Fruit fly (Drosophila melanogaster) whole organism, embryonic: ENCODE results near the gene CG6163.

ENCODE experiments used
- Abd-B ChIP-seq: fragments of 200-800 bp; sonication (Bioruptor generic); optimal IDR thresholded peaks from 2 replicates; lab custom pipeline; 2018; ENCODE audit warnings: missing biosample characterization, mild to moderate bottlenecking, missing genetic modification characterization, moderate library complexity
- Aef1 ChIP-seq: fragments of 200-800 bp; sonication (Bioruptor generic); IDR thresholded peaks from 3 replicates; pipeline ENCODE4 v1.3.6; 2022; ENCODE audit warnings: missing biosample characterization, missing genetic modification characterization
- CG10267 ChIP-seq: fragments of 200-800 bp; sonication (Bioruptor generic); optimal IDR thresholded peaks from 2 replicates; lab custom pipeline; 2018; ENCODE audit warnings: missing biosample characterization, mild to moderate bottlenecking, missing genetic modification characterization, moderate library complexity
- CG10274 ChIP-seq: fragments of 200-800 bp; sonication (Bioruptor generic); optimal IDR thresholded peaks from 3 replicates; lab custom pipeline; 2017; ENCODE audit warnings: missing biosample characterization, mild to moderate bottlenecking, missing genetic modification characterization
- CG10366 ChIP-seq: fragments of 200-800 bp; sonication (Bioruptor generic); IDR thresholded peaks from 2 replicates; pipeline ENCODE4 v1.3.6; 2022; ENCODE audit warnings: missing biosample characterization, missing genetic modification characterization
- CG10979 ChIP-seq: fragments of 200-800 bp; sonication (Bioruptor generic); optimal IDR thresholded peaks from 2 replicates; lab custom pipeline; 2018; ENCODE audit warnings: missing biosample characterization, mild to moderate bottlenecking, missing genetic modification characterization, moderate library complexity
- CG12219 ChIP-seq: fragments of 200-800 bp; sonication (Bioruptor generic); optimal IDR thresholded peaks from 3 replicates; lab custom pipeline; 2018; ENCODE audit warnings: missing biosample characterization, mild to moderate bottlenecking, missing genetic modification characterization
- CG12659 ChIP-seq: fragments of 200-800 bp; sonication (Bioruptor generic); optimal IDR thresholded peaks from 3 replicates; lab custom pipeline; 2017; ENCODE audit warnings: mild to moderate bottlenecking, missing biosample characterization, missing genetic modification reagents, missing genetic modification characterization
- CG12744 ChIP-seq: fragments of 200-800 bp; sonication (Bioruptor generic); optimal IDR thresholded peaks from 2 replicates; lab custom pipeline; 2016; ENCODE audit warnings: missing biosample characterization, missing genetic modification characterization
- CG14710 ChIP-seq: fragments of 200-800 bp; sonication (Bioruptor generic); optimal IDR thresholded peaks from 3 replicates; lab custom pipeline; 2019; ENCODE audit warnings: missing biosample characterization, mild to moderate bottlenecking, missing genetic modification characterization, moderate library complexity
- CG1602 ChIP-seq: fragments of 200-800 bp; sonication (Bioruptor generic); optimal IDR thresholded peaks from 3 replicates; lab custom pipeline; 2016; ENCODE audit warnings: missing biosample characterization, missing genetic modification characterization
- CG2678 ChIP-seq: fragments of 200-800 bp; sonication (Bioruptor generic); optimal IDR thresholded peaks from 3 replicates; lab custom pipeline; 2019; ENCODE audit warnings: missing biosample characterization, mild to moderate bottlenecking, missing genetic modification characterization, moderate library complexity
- CG31441 ChIP-seq: fragments of 200-800 bp; sonication (Bioruptor generic); IDR thresholded peaks from 2 replicates; pipeline ENCODE4 v1.3.6; 2022; ENCODE audit warnings: missing biosample characterization, missing genetic modification characterization
- CG5180 ChIP-seq: fragments of 200-800 bp; sonication (Bioruptor generic); optimal IDR thresholded peaks from 3 replicates; lab custom pipeline; 2017; ENCODE audit warnings: missing biosample characterization, missing genetic modification characterization, mild to moderate bottlenecking, moderate library complexity, missing genetic modification reagents
- CG7839 ChIP-seq: fragments of 200-800 bp; sonication (Bioruptor generic); optimal IDR thresholded peaks from 3 replicates; lab custom pipeline; 2018; ENCODE audit warnings: missing biosample characterization, mild to moderate bottlenecking, missing genetic modification characterization, moderate library complexity
- CG9215 ChIP-seq: fragments of 200-800 bp; sonication (Bioruptor generic); IDR thresholded peaks from 2 replicates; pipeline ENCODE4 v1.3.6; 2022; ENCODE audit warnings: missing biosample characterization, missing genetic modification characterization
- CG9609 ChIP-seq: fragments of 200-800 bp; sonication (Bioruptor generic); optimal IDR thresholded peaks from 3 replicates; lab custom pipeline; 2016; ENCODE audit warnings: missing biosample characterization, missing genetic modification characterization
- Ets97D ChIP-seq: fragments of 200-800 bp; sonication (Bioruptor generic); optimal IDR thresholded peaks from 3 replicates; lab custom pipeline; 2016; ENCODE audit warnings: missing biosample characterization, missing genetic modification characterization
- Hmr ChIP-seq: fragments of 200-800 bp; sonication (Bioruptor generic); optimal IDR thresholded peaks from 3 replicates; lab custom pipeline; 2017; ENCODE audit warnings: mild to moderate bottlenecking, missing biosample characterization, missing genetic modification reagents, missing genetic modification characterization
- Hr51 ChIP-seq, 2 experiments: fragments of 200-800 bp; sonication (Bioruptor generic); optimal IDR thresholded peaks; 2 replicates in 1 of 2; 3 replicates in 1 of 2; lab custom pipeline; 2016 to 2018; ENCODE audit warnings: missing biosample characterization in 2 of 2, missing genetic modification characterization in 2 of 2, mild to moderate bottlenecking in 1 of 2, moderate library complexity in 1 of 2
- Lpt ChIP-seq: fragments of >200 bp; optimal IDR thresholded peaks from 2 replicates; lab custom pipeline; 2018; ENCODE audit warnings: missing biosample characterization, missing genetic modification characterization
- Nf-YB ChIP-seq: fragments of 200-800 bp; sonication (Bioruptor generic); optimal IDR thresholded peaks from 3 replicates; lab custom pipeline; 2019; ENCODE audit warnings: missing biosample characterization, mild to moderate bottlenecking, missing genetic modification characterization, moderate library complexity
- Nf-YC ChIP-seq: fragments of 200-800 bp; optimal IDR thresholded peaks from 3 replicates; lab custom pipeline; 2019; ENCODE audit warnings: missing biosample characterization, mild to moderate bottlenecking, missing genetic modification characterization, moderate library complexity
- Sox100B ChIP-seq: fragments of 200-800 bp; sonication (Bioruptor generic); optimal IDR thresholded peaks from 3 replicates; lab custom pipeline; 2018; ENCODE audit warnings: missing biosample characterization, mild to moderate bottlenecking, missing genetic modification characterization
- Ssrp ChIP-seq: fragments of 200-800 bp; sonication (Bioruptor generic); optimal IDR thresholded peaks from 2 replicates; lab custom pipeline; 2018; ENCODE audit warnings: missing biosample characterization, mild to moderate bottlenecking, missing genetic modification characterization, moderate library complexity
- Trl ChIP-seq, 3 experiments: fragments of >200 bp in 2 of 3; fragments of 200-800 bp in 1 of 3; sonication (Bioruptor generic) in 1 of 3; optimal IDR thresholded peaks; 2 replicates in 1 of 3; 3 replicates in 2 of 3; lab custom pipeline; 2016 to 2017; ENCODE audit warnings: missing biosample characterization in 1 of 3, missing genetic modification characterization in 1 of 3
- Xbp1 ChIP-seq: fragments of 200-800 bp; sonication (Bioruptor generic); optimal IDR thresholded peaks from 3 replicates; lab custom pipeline; 2016; ENCODE audit warnings: missing biosample characterization, mild to moderate bottlenecking, missing genetic modification characterization
- bsh ChIP-seq, 2 experiments: fragments of 200-800 bp; sonication (Bioruptor generic); optimal IDR thresholded peaks; 2 replicates each; lab custom pipeline; 2017 to 2018; ENCODE audit warnings: mild to moderate bottlenecking in 2 of 2, missing biosample characterization in 2 of 2, missing genetic modification characterization in 2 of 2, moderate library complexity in 1 of 2
- caup ChIP-seq: fragments of 200-800 bp; sonication (Bioruptor generic); optimal IDR thresholded peaks from 3 replicates; lab custom pipeline; 2017; ENCODE audit warnings: missing biosample characterization, mild to moderate bottlenecking, missing genetic modification characterization, moderate library complexity; ENCODE audit not compliant: severe bottlenecking
- dpn ChIP-seq, 2 experiments: fragments of 200-800 bp; sonication (Bioruptor generic); optimal IDR thresholded peaks; 3 replicates each; lab custom pipeline; 2016; ENCODE audit warnings: missing biosample characterization in 2 of 2, missing genetic modification characterization in 2 of 2
- esg ChIP-seq: fragments of 200-800 bp; sonication (Bioruptor generic); conservative IDR thresholded peaks from 2 replicates; pipeline ENCODE4 v1.3.6; 2022; ENCODE audit warnings: missing biosample characterization, missing genetic modification characterization
- fru ChIP-seq: fragments of >200 bp; optimal IDR thresholded peaks from 2 replicates; lab custom pipeline; 2017
- ftz-f1 ChIP-seq: fragments of 200-800 bp; sonication (Bioruptor generic); optimal IDR thresholded peaks from 2 replicates; lab custom pipeline; 2016; ENCODE audit warnings: missing biosample characterization, missing genetic modification characterization
- gem ChIP-seq: fragments of 200-800 bp; sonication (Bioruptor generic); optimal IDR thresholded peaks from 2 replicates; lab custom pipeline; 2019; ENCODE audit warnings: missing biosample characterization, mild to moderate bottlenecking, missing genetic modification characterization, moderate library complexity
- hb ChIP-seq: fragments of 200-800 bp; sonication (Bioruptor generic); IDR thresholded peaks from 3 replicates; pipeline ENCODE4 v1.3.6; 2022; ENCODE audit warnings: missing biosample characterization, missing genetic modification characterization; ENCODE audit not compliant: partially characterized antibody
- hkb ChIP-seq, 2 experiments: fragments of 200-800 bp in 1 of 2; fragments of >200 bp in 1 of 2; sonication (Bioruptor generic) in 1 of 2; IDR thresholded peaks in 1 of 2; optimal IDR thresholded peaks in 1 of 2; 2 replicates each; pipeline versions ENCODE4 v1.3.6 to Lab custom; 2017 to 2022; ENCODE audit warnings: missing biosample characterization in 1 of 2, missing genetic modification characterization in 1 of 2
- lmd ChIP-seq: fragments of 200-800 bp; sonication (Bioruptor generic); IDR thresholded peaks from 2 replicates; pipeline ENCODE4 v1.3.6; 2022; ENCODE audit warnings: missing biosample characterization, missing genetic modification characterization
- lov ChIP-seq, 2 experiments: fragments of 200-800 bp in 1 of 2; fragments of >200 bp in 1 of 2; sonication (Bioruptor generic) in 1 of 2; IDR thresholded peaks in 1 of 2; optimal IDR thresholded peaks in 1 of 2; 2 replicates in 1 of 2; 3 replicates in 1 of 2; pipeline versions ENCODE4 v1.3.6 to Lab custom; 2017 to 2022; ENCODE audit warnings: missing biosample characterization in 1 of 2, missing genetic modification characterization in 1 of 2
- pan ChIP-seq, 4 experiments: fragments of >200 bp in 3 of 4; fragments of 200-800 bp in 1 of 4; sonication (Bioruptor generic) in 1 of 4; optimal IDR thresholded peaks in 3 of 4; IDR thresholded peaks in 1 of 4; 2 replicates each; pipeline versions ENCODE4 v1.3.6 to Lab custom; 2017 to 2022; ENCODE audit warnings: missing biosample characterization in 2 of 4, missing genetic modification characterization in 2 of 4, mixed read lengths in 1 of 4
- ranshi ChIP-seq: fragments of 200-800 bp; sonication (Bioruptor generic); IDR thresholded peaks from 2 replicates; pipeline ENCODE4 v1.3.6; 2022; ENCODE audit warnings: missing biosample characterization, missing genetic modification characterization
- row ChIP-seq: fragments of 200-800 bp; sonication (Bioruptor generic); IDR thresholded peaks from 3 replicates; pipeline ENCODE4 v1.3.6; 2022; ENCODE audit warnings: missing biosample characterization, missing genetic modification characterization
- ssp ChIP-seq: fragments of 200-800 bp; sonication (Bioruptor generic); IDR thresholded peaks from 2 replicates; pipeline ENCODE4 v1.3.6; 2022; ENCODE audit warnings: missing biosample characterization, missing genetic modification characterization
- stc ChIP-seq: fragments of 200-800 bp; sonication (Bioruptor generic); IDR thresholded peaks from 2 replicates; pipeline ENCODE4 v1.3.6; 2022; ENCODE audit warnings: missing biosample characterization, missing genetic modification characterization
- tgo ChIP-seq: fragments of 200-800 bp; sonication (Bioruptor generic); IDR thresholded peaks from 3 replicates; pipeline ENCODE4 v1.3.6; 2022; ENCODE audit warnings: missing biosample characterization, missing genetic modification characterization
- tx ChIP-seq: fragments of 200-800 bp; sonication (Bioruptor generic); optimal IDR thresholded peaks from 2 replicates; lab custom pipeline; 2016; ENCODE audit warnings: missing biosample characterization, missing genetic modification characterization
- vnd ChIP-seq: fragments of 200-800 bp; sonication (Bioruptor generic); IDR thresholded peaks from 3 replicates; pipeline ENCODE4 v1.3.6; 2022; ENCODE audit warnings: missing biosample characterization, missing genetic modification characterization; ENCODE audit not compliant: partially characterized antibody

The CG6163 gene

DNA sequence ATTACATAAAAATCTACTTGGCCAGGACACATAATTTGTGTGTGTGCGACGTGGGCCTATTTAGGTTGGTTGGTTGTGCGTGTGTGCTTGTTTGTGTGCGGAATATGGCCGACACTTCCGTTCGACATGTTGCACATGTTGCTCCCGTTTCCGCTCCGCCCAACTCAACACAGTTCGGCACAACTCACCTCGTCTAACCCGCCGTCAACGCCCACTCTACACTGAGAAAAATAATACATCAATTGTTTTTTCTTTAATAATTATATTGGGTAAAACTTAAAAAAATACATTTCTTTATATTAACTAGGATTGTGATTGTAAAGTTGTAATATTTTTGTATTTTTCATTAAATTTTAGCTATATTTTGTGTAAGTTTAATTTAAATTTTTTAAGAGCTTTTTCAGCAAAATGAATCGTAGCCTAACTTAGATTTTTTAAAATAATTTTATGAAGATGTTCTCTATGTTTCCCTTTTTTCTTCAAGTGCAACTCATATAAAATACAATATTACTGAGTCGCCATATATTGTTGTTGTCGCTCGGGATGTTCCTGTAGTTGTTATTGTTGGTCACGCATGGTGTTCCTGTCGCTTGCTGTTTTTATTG is 33.9 kb upstream of the CG6163 start (continued):
- TF ChIP-seq ftz-f1 (GFP tag; lab: Kevin White, UChicago) (no peak), ssp (GFP tag; lab: Robert Waterston, UW) (peak; percentile 33; the same call in 1 of the 2 replicates), vnd (GFP tag; lab: Robert Waterston, UW) (no peak), Aef1 (GFP tag; lab: Robert Waterston, UW) (no peak), Nf-YB (GFP tag; lab: Kevin White, UChicago) (peak; percentile 26), pan (optimal IDR thresholded peaks at IDR 0.05; lab: Kevin White, UChicago) (no peak), pan (GFP tag; optimal IDR thresholded peaks at IDR 0.05 in 1 of 2, IDR thresholded peaks at IDR 0.05 in 1 of 2) (peak in 1 of 2 experiments; percentile 33), tx (GFP tag; lab: Kevin White, UChicago) (no peak), Lpt (GFP tag; lab: Kevin White, UChicago) (no peak), stc (GFP tag; lab: Robert Waterston, UW) (0 out of 2 replicates have a peak, but pooled peaks have one; percentile 46), CG5180 (GFP tag; lab: Kevin White, UChicago) (peak; percentile 21), hb (no peak), lov (optimal IDR thresholded peaks at IDR 0.05; lab: Kevin White, UChicago) (no peak), lov (GFP tag; IDR thresholded peaks at IDR 0.05; lab: Robert Waterston, UW) (0 out of 3 replicates have a peak, but pooled peaks have one; percentile 30), fru (lab: Kevin White, UChicago) (no peak), Hr51 (GFP tag; optimal IDR thresholded peaks at IDR 0.05; lab: Kevin White, UChicago) (peak in 1 of 2 experiments; percentile 63), CG10267 (peak; percentile 62), dpn (GFP tag; optimal IDR thresholded peaks at IDR 0.05; lab: Kevin White, UChicago) (peak in 1 of 2 experiments; percentile 26), Ssrp (tag; lab: Kevin White, UChicago) (peak; percentile 61), gem (tag; lab: Kevin White, UChicago) (peak; percentile 91), CG12219 (GFP tag; lab: Kevin White, UChicago) (no peak), lmd (GFP tag; lab: Robert Waterston, UW) (peak; percentile 50; the same call in 1 of the 2 replicates), CG31441 (peak; percentile 92), Abd-B (GFP tag; lab: Kevin White, UChicago) (peak; percentile 81), CG7839 (peak; percentile 67), Trl (optimal IDR thresholded peaks at IDR 0.05; lab: Kevin White, UChicago) (no peak), Trl (GFP tag; optimal IDR thresholded peaks at IDR 0.05; lab: Kevin White, UChicago) (no peak), row (GFP tag; lab: Robert Waterston, UW) (peak; percentile 46), Hmr (peak; percentile 70), Xbp1 (GFP tag; lab: Kevin White, UChicago) (peak; percentile 45), esg (GFP tag; lab: Robert Waterston, UW) (0 out of 2 replicates have a peak, but pooled peaks have one; percentile 13), caup (peak; percentile 60), tgo (peak; percentile 68), CG10274 (GFP tag; lab: Kevin White, UChicago) (no peak), bsh (GFP tag; optimal IDR thresholded peaks at IDR 0.05; lab: Kevin White, UChicago) (peak in 1 of 2 experiments; percentile 52), CG1602 (GFP tag; lab: Kevin White, UChicago) (peak; percentile 27), CG10366 (GFP tag; lab: Robert Waterston, UW) (no peak), Sox100B (peak; percentile 76), Nf-YC (peak; percentile 8), CG14710 (tag; lab: Kevin White, UChicago) (peak; percentile 66), CG12659 (GFP tag; lab: Kevin White, UChicago) (peak; percentile 54), CG2678 (tag; lab: Kevin White, UChicago) (peak; percentile 77), CG12744 (GFP tag; lab: Kevin White, UChicago) (no peak), ranshi (GFP tag; lab: Robert Waterston, UW) (no peak), Ets97D (no peak), CG9215 (GFP tag; lab: Robert Waterston, UW) (no peak), CG9609 (GFP tag; lab: Kevin White, UChicago) (no peak), hkb (optimal IDR thresholded peaks at IDR 0.05; lab: Kevin White, UChicago) (no peak), hkb (GFP tag; IDR thresholded peaks at IDR 0.05; lab: Robert Waterston, UW) (peak; percentile 49), CG10979 (peak; percentile 76)
